Worm (Caenorhabditis elegans): ENCODE results near the gene srbc-17.

The srbc-17 gene

DNA sequence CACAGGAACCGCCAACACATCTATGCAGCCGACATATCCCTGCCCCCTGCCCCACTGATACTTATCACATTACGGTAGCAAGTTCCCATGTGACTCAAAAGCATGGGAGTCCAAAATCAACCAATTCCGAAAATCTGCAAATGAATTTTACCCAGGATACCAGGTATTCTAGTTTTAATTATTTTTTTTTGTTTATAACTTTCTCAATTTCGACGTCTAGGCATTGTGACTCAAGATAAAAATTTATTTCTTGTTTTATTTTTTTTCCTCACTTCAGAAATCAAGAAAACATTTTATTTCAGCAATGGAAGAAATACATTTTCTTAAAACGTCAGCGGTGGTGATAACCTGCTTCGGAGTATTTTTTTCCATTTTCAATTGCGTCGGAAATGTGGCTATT is 26.1 kb upstream of the srbc-17 start, which contains the start of gene srbc-24:
Gene srbc-24 (plus strand): TSS at position 301 of the 400 bp plus-strand sequence.
- TF ChIP-seq ztf-4 (tag; optimal IDR thresholded peaks at IDR 0.05), result no peak
- TF ChIP-seq nhr-20 (tag; optimal IDR thresholded peaks at IDR 0.05), result no peak
- no peak for TF ChIP-seq nhr-90 (tag; optimal IDR thresholded peaks at IDR 0.05; ENCODE audit: poor library complexity)
- no peak for TF ChIP-seq ets-5 (GFP tag; IDR thresholded peaks at IDR 0.05)
- TF ChIP-seq nhr-71 (tag; optimal IDR thresholded peaks at IDR 0.05), result no peak
- TF ChIP-seq sup-37 (GFP tag; optimal IDR thresholded peaks at IDR 0.05), result no peak
- TF ChIP-seq sox-4 (tag; optimal IDR thresholded peaks at IDR 0.05), result no peak
- no peak for TF ChIP-seq blmp-1 (tag; optimal IDR thresholded peaks at IDR 0.05)
- no peak for TF ChIP-seq swsn-7 (tag; optimal IDR thresholded peaks at IDR 0.05)
- no peak for TF ChIP-seq ces-1 (GFP tag; optimal IDR thresholded peaks at IDR 0.05)

DNA sequence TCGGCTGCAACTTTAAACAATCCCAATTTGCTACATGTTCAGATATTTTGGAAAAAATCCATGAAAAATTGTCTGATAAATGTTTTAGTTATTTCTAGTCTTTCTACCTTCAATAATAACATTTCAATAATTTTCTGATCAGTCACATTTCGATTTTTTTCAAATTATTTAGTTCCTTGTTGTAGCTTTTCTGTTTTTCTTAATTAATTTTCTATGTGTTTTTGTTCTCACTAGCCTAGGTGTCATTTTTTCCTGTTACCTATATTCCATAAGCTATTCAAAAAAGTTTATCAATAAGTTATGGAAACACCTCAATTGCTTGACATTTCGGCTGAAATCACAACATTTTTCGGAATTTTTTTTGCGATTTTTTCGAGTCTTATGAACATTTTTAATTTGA is 24.2 kb upstream of the srbc-17 start, which contains the start of gene srbc-23:
Gene srbc-23 (plus strand): TSS at position 301 of the 400 bp plus-strand sequence.
- TF ChIP-seq nhr-28 (tag; optimal IDR thresholded peaks at IDR 0.05), result no peak

DNA sequence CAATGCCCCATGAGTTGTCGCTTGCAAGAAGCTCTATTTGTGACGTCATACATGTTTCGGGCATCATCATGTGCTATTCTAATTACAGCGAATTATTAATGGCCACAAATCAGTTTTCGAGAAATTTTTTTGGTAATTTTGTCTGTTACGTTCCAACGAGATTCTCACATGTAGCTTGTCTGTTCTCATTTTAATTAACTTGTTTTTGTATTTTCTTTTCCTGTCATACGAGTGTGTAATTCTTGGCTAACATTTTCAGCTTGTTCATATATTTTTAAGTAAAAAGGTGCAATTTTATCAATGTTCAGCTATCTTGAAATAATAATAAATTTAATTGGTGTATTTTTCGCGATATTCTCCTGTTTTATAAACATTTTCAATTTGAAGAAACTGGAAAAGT is 22.3 kb upstream of the srbc-17 start, which contains the start of gene srbc-21:
Gene srbc-21 (plus strand): TSS at position 301 of the 400 bp plus-strand sequence.
- TF ChIP-seq jun-1 (tag; optimal IDR thresholded peaks at IDR 0.05) (no peak), efl-1 (optimal IDR thresholded peaks at IDR 0.05) (no peak), efl-1 (GFP tag; optimal IDR thresholded peaks at IDR 0.05 in 1 of 2) (peak in 1 of 2 experiments; percentile 12)

DNA sequence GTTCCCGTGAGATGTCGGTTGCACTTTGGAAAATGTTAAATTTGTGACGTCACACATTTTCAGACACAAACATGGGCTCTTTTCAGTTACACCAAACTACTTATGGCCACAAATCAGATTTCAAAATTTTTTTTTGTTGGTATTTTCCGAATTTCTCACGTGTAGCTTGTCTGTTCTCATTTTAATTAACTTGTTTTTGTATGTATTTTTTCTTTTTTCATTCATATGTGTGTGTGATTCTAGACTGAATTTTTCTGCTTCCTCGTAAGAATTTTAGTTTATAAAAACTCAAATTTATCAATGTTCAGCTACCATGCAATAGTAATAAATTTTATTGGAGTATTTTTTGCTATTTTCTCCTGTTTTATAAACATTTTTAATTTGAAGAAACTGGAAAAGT is 20.7 kb upstream of the srbc-17 start, which contains the start of gene srbc-22:
Gene srbc-22 (plus strand): TSS at position 301 of the 400 bp plus-strand sequence.
- TF ChIP-seq unc-86 (tag; optimal IDR thresholded peaks at IDR 0.05), result no peak
- no peak for TF ChIP-seq lir-3 (tag; optimal IDR thresholded peaks at IDR 0.05; ENCODE audit: poor library complexity)
- TF ChIP-seq fos-1 (tag; optimal IDR thresholded peaks at IDR 0.05), result no peak
- no peak for TF ChIP-seq irx-1 (tag; optimal IDR thresholded peaks at IDR 0.05)
- TF ChIP-seq pax-3 (tag; optimal IDR thresholded peaks at IDR 0.05), result no peak
- TF ChIP-seq hlh-17 (GFP tag; optimal IDR thresholded peaks at IDR 0.05; ENCODE audit: borderline replicate concordance), result no peak
- TF ChIP-seq unc-62 (GFP tag; optimal IDR thresholded peaks at IDR 0.05), result no peak
- no peak for TF ChIP-seq ceh-82 (tag; optimal IDR thresholded peaks at IDR 0.05)
- TF ChIP-seq ceh-63 (GFP tag; optimal IDR thresholded peaks at IDR 0.05), result no peak
- no peak for TF ChIP-seq ceh-8 (GFP tag; optimal IDR thresholded peaks at IDR 0.05)

DNA sequence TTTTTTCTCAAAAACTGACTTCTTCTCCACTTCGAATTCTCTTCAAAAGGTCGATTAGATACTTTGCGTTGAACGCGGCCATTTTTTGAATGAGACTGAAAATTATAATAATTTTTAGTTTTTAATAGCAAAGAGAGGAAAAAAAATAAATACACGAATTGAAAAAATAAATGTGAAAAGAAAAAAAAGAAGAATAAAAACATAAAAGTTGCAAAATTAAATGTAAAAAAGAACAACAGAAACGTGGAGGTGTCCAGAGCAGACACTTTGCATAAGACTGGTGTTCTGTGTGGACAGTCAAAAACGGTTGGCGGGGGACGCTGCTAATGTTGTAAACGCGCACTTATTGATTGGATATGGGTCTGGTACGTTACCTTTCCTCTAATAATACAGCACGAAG is 18.2 kb upstream of the srbc-17 start, which contains the start of gene C45H4.14:
Gene C45H4.14 (minus strand): TSS at position 101 of the 400 bp plus-strand sequence.
- no peak for TF ChIP-seq lin-14 (GFP tag; optimal IDR thresholded peaks at IDR 0.05)
- no peak for TF ChIP-seq nhr-77 (tag; optimal IDR thresholded peaks at IDR 0.05)
- no peak for TF ChIP-seq nhr-11 (tag; optimal IDR thresholded peaks at IDR 0.05)
- TF ChIP-seq unc-30 (tag; optimal IDR thresholded peaks at IDR 0.05), result no peak
- TF ChIP-seq ceh-8 (GFP tag; optimal IDR thresholded peaks at IDR 0.05), result no peak
- no peak for TF ChIP-seq aly-2 (tag; optimal IDR thresholded peaks at IDR 0.05)
- TF ChIP-seq elt-3 (tag; optimal IDR thresholded peaks at IDR 0.05), result no peak
- no peak for TF ChIP-seq C34B4.2 (tag; optimal IDR thresholded peaks at IDR 0.05)
- TF ChIP-seq mef-2 (tag; optimal IDR thresholded peaks at IDR 0.05), result no peak
- no peak for TF ChIP-seq snpc-4 (tag; optimal IDR thresholded peaks at IDR 0.05)
- no peak for TF ChIP-seq alr-1 (tag; optimal IDR thresholded peaks at IDR 0.05; ENCODE audit: borderline replicate concordance)
- no peak for TF ChIP-seq nhr-19 (GFP tag; conservative IDR thresholded peaks at IDR 0.05)

All from whole organism, L1 larva.